Fruit fly (Drosophila melanogaster) whole organism, embryonic: Measurements from ENCODE around the gene CG42824.

Experiments used
- ATbp ChIP-seq: fragments of 200-800 bp; sonication (Bioruptor generic); optimal IDR thresholded peaks from 2 replicates; lab custom pipeline; 2017; ENCODE audit warnings: missing biosample characterization, mild to moderate bottlenecking, missing genetic modification characterization, missing genetic modification reagents
- B-H1 ChIP-seq: fragments of 200-800 bp; sonication (Bioruptor generic); IDR thresholded peaks from 3 replicates; pipeline ENCODE4 v1.3.6; 2022; ENCODE audit warnings: missing biosample characterization, missing genetic modification characterization
- B-H2 ChIP-seq: fragments of 200-800 bp; sonication (Bioruptor generic); optimal IDR thresholded peaks from 2 replicates; lab custom pipeline; 2018; ENCODE audit warnings: missing biosample characterization, mild to moderate bottlenecking, missing genetic modification characterization
- CG10147 ChIP-seq: fragments of 200-800 bp; sonication (Bioruptor generic); optimal IDR thresholded peaks from 2 replicates; lab custom pipeline; 2019; ENCODE audit warnings: missing biosample characterization, mild to moderate bottlenecking, missing genetic modification characterization, moderate library complexity
- CG10209 ChIP-seq: fragments of 200-800 bp; sonication (Bioruptor generic); optimal IDR thresholded peaks from 3 replicates; lab custom pipeline; 2017; ENCODE audit warnings: missing biosample characterization, mild to moderate bottlenecking, missing genetic modification characterization, missing genetic modification reagents
- CG10565 ChIP-seq: fragments of 200-800 bp; sonication (Bioruptor generic); optimal IDR thresholded peaks from 3 replicates; lab custom pipeline; 2016; ENCODE audit warnings: missing biosample characterization, mild to moderate bottlenecking, missing genetic modification characterization
- CG12104 ChIP-seq: fragments of 200-800 bp; sonication (Bioruptor generic); optimal IDR thresholded peaks from 3 replicates; lab custom pipeline; 2016; ENCODE audit warnings: missing biosample characterization, missing genetic modification characterization
- CG12236 ChIP-seq: fragments of 200-800 bp; sonication (Bioruptor generic); optimal IDR thresholded peaks from 2 replicates; lab custom pipeline; 2016; ENCODE audit warnings: missing biosample characterization, missing genetic modification characterization
- CG12769 ChIP-seq: fragments of 200-800 bp; sonication (Bioruptor generic); optimal IDR thresholded peaks from 2 replicates; lab custom pipeline; 2019; ENCODE audit warnings: missing biosample characterization, mild to moderate bottlenecking, missing genetic modification characterization, moderate library complexity
- CG12942 ChIP-seq: fragments of 200-800 bp; sonication (Bioruptor generic); optimal IDR thresholded peaks from 3 replicates; lab custom pipeline; 2016; ENCODE audit warnings: missing biosample characterization, missing genetic modification characterization
- CG13296 ChIP-seq: fragments of 200-800 bp; sonication (Bioruptor generic); optimal IDR thresholded peaks from 3 replicates; lab custom pipeline; 2018; ENCODE audit warnings: missing biosample characterization, mild to moderate bottlenecking, missing genetic modification characterization
- CG13424 ChIP-seq: fragments of 200-800 bp; sonication (Bioruptor generic); optimal IDR thresholded peaks from 2 replicates; lab custom pipeline; 2019; ENCODE audit warnings: missing biosample characterization, mild to moderate bottlenecking, missing genetic modification characterization, moderate library complexity
- CG13624 ChIP-seq: fragments of 200-800 bp; sonication (Bioruptor generic); optimal IDR thresholded peaks from 2 replicates; lab custom pipeline; 2016; ENCODE audit warnings: missing biosample characterization, missing genetic modification characterization
- CG15073 ChIP-seq: fragments of 200-800 bp; sonication (Bioruptor generic); optimal IDR thresholded peaks from 2 replicates; lab custom pipeline; 2016; ENCODE audit warnings: missing biosample characterization, missing genetic modification characterization
- CG15269 ChIP-seq: fragments of 200-800 bp; sonication (Bioruptor generic); optimal IDR thresholded peaks from 2 replicates; lab custom pipeline; 2018; ENCODE audit warnings: missing biosample characterization, mild to moderate bottlenecking, missing genetic modification characterization, moderate library complexity
- CG17612 ChIP-seq: fragments of 200-800 bp; sonication (Bioruptor generic); IDR thresholded peaks from 2 replicates; pipeline ENCODE4 v1.3.6; 2022; ENCODE audit warnings: missing biosample characterization, missing genetic modification characterization
- CG3065 ChIP-seq: fragments of 200-800 bp; sonication (Bioruptor generic); optimal IDR thresholded peaks from 2 replicates; lab custom pipeline; 2016; ENCODE audit warnings: missing biosample characterization, missing genetic modification characterization
- CG3281 ChIP-seq: fragments of 200-800 bp; sonication (Bioruptor generic); optimal IDR thresholded peaks from 3 replicates; lab custom pipeline; 2017; ENCODE audit warnings: missing biosample characterization, mild to moderate bottlenecking, missing genetic modification characterization
- CG34224 ChIP-seq: fragments of 200-800 bp; sonication (Bioruptor generic); IDR thresholded peaks from 3 replicates; pipeline ENCODE4 v1.3.6; 2022; ENCODE audit warnings: missing biosample characterization, missing genetic modification characterization; ENCODE audit not compliant: partially characterized antibody
- CG34422 ChIP-seq: fragments of 200-800 bp; sonication (Bioruptor generic); IDR thresholded peaks from 3 replicates; pipeline ENCODE4 v1.3.6; 2022; ENCODE audit warnings: missing biosample characterization, missing genetic modification characterization
- CG4282 ChIP-seq: fragments of 200-800 bp; sonication (Bioruptor generic); optimal IDR thresholded peaks from 2 replicates; lab custom pipeline; 2016; ENCODE audit warnings: missing biosample characterization, missing genetic modification characterization
- CG4730 ChIP-seq: fragments of 200-800 bp; sonication (Bioruptor generic); IDR thresholded peaks from 2 replicates; pipeline ENCODE4 v1.3.6; 2022; ENCODE audit warnings: missing biosample characterization, missing genetic modification characterization
- CkIIα-i1 ChIP-seq: fragments of 200-800 bp; sonication (Bioruptor generic); IDR thresholded peaks from 2 replicates; pipeline ENCODE4 v1.3.6; 2022; ENCODE audit warnings: missing biosample characterization, missing genetic modification characterization
- Dad ChIP-seq: fragments of 200-800 bp; sonication (Bioruptor generic); optimal IDR thresholded peaks from 3 replicates; lab custom pipeline; 2016; ENCODE audit warnings: missing biosample characterization, missing genetic modification characterization
- Fer1 ChIP-seq: fragments of 200-800 bp; sonication (Bioruptor generic); optimal IDR thresholded peaks from 2 replicates; lab custom pipeline; 2017; ENCODE audit warnings: missing biosample characterization, mild to moderate bottlenecking, missing genetic modification characterization
- Fer2 ChIP-seq: fragments of 200-800 bp; sonication (Bioruptor generic); optimal IDR thresholded peaks from 2 replicates; lab custom pipeline; 2018; ENCODE audit warnings: missing biosample characterization, mild to moderate bottlenecking, missing genetic modification characterization, moderate library complexity
- Hmr ChIP-seq: fragments of 200-800 bp; sonication (Bioruptor generic); optimal IDR thresholded peaks from 3 replicates; lab custom pipeline; 2017; ENCODE audit warnings: mild to moderate bottlenecking, missing biosample characterization, missing genetic modification reagents, missing genetic modification characterization
- MTF-1 ChIP-seq: fragments of 200-800 bp; sonication (Bioruptor generic); optimal IDR thresholded peaks from 2 replicates; lab custom pipeline; 2018; ENCODE audit warnings: missing biosample characterization, mild to moderate bottlenecking, missing genetic modification characterization, borderline replicate concordance
- Oli ChIP-seq: fragments of 200-800 bp; sonication (Bioruptor generic); optimal IDR thresholded peaks from 2 replicates; lab custom pipeline; 2018; ENCODE audit warnings: missing biosample characterization, mild to moderate bottlenecking, missing genetic modification characterization, moderate library complexity
- Scr ChIP-seq: fragments of 200-800 bp; sonication (Bioruptor generic); IDR thresholded peaks from 2 replicates; pipeline ENCODE4 v1.3.6; 2022; ENCODE audit warnings: missing biosample characterization, missing genetic modification characterization; ENCODE audit not compliant: partially characterized antibody
- Side ChIP-seq: fragments of 200-800 bp; sonication (Bioruptor generic); optimal IDR thresholded peaks from 2 replicates; lab custom pipeline; 2016; ENCODE audit warnings: missing biosample characterization, missing genetic modification characterization
- Xrp1 ChIP-seq: fragments of 200-800 bp; sonication (Bioruptor generic); IDR thresholded peaks from 2 replicates; pipeline ENCODE4 v1.3.6; 2022; ENCODE audit warnings: missing biosample characterization, missing genetic modification characterization
- ash1 ChIP-seq: fragments of 200-800 bp; sonication (Bioruptor generic); optimal IDR thresholded peaks from 2 replicates; lab custom pipeline; 2018; ENCODE audit warnings: missing biosample characterization, mild to moderate bottlenecking, missing genetic modification characterization
- chinmo ChIP-seq: fragments of 200-800 bp; sonication (Bioruptor generic); IDR thresholded peaks from 4 replicates; pipeline ENCODE4 v1.3.6; 2022; ENCODE audit warnings: missing biosample characterization, missing genetic modification characterization; ENCODE audit not compliant: partially characterized antibody
- danr ChIP-seq: fragments of 200-800 bp; sonication (Bioruptor generic); IDR thresholded peaks from 2 replicates; pipeline ENCODE4 v1.3.6; 2022; ENCODE audit warnings: missing biosample characterization, missing genetic modification characterization
- dati ChIP-seq: fragments of 200-800 bp; sonication (Bioruptor generic); IDR thresholded peaks from 2 replicates; pipeline ENCODE4 v1.3.6; 2022; ENCODE audit warnings: missing biosample characterization, missing genetic modification characterization
- emc ChIP-seq: fragments of 200-800 bp; sonication (Bioruptor generic); optimal IDR thresholded peaks from 2 replicates; lab custom pipeline; 2016; ENCODE audit warnings: missing biosample characterization, missing genetic modification characterization
- en ChIP-seq: fragments of 200-800 bp; sonication (Bioruptor generic); optimal IDR thresholded peaks from 2 replicates; lab custom pipeline; 2016; ENCODE audit warnings: missing biosample characterization, missing genetic modification characterization
- eve ChIP-seq, 2 experiments: fragments of >200 bp; optimal IDR thresholded peaks; 2 replicates each; lab custom pipeline; 2017; ENCODE audit warnings: missing biosample characterization in 2 of 2, missing genetic modification characterization in 2 of 2
- ewg ChIP-seq: fragments of 200-800 bp; sonication (Bioruptor generic); optimal IDR thresholded peaks from 3 replicates; lab custom pipeline; 2017; ENCODE audit warnings: mild to moderate bottlenecking, missing biosample characterization, missing genetic modification reagents, missing genetic modification characterization
- lilli ChIP-seq: fragments of 200-800 bp; sonication (Bioruptor generic); optimal IDR thresholded peaks from 3 replicates; lab custom pipeline; 2016; ENCODE audit warnings: missing biosample characterization, missing genetic modification characterization
- nom ChIP-seq: fragments of 200-800 bp; sonication (Bioruptor generic); optimal IDR thresholded peaks from 2 replicates; lab custom pipeline; 2017; ENCODE audit warnings: missing biosample characterization, missing genetic modification characterization, mild to moderate bottlenecking, moderate library complexity, missing genetic modification reagents
- odd ChIP-seq: fragments of 200-800 bp; sonication (Bioruptor generic); optimal IDR thresholded peaks from 2 replicates; lab custom pipeline; 2017; ENCODE audit warnings: missing biosample characterization, mild to moderate bottlenecking, missing genetic modification characterization
- seq ChIP-seq: fragments of 200-800 bp; sonication (Bioruptor generic); IDR thresholded peaks from 2 replicates; pipeline ENCODE4 v1.3.6; 2022; ENCODE audit warnings: missing biosample characterization, missing genetic modification characterization
- sisA ChIP-seq: fragments of 200-800 bp; sonication (Bioruptor generic); IDR thresholded peaks from 2 replicates; pipeline ENCODE4 v1.3.6; 2022; ENCODE audit warnings: missing biosample characterization, missing genetic modification characterization
- sob ChIP-seq: fragments of 200-800 bp; sonication (Bioruptor generic); IDR thresholded peaks from 2 replicates; pipeline ENCODE4 v1.3.6; 2022; ENCODE audit warnings: missing biosample characterization, missing genetic modification characterization
- stc ChIP-seq: fragments of 200-800 bp; sonication (Bioruptor generic); IDR thresholded peaks from 2 replicates; pipeline ENCODE4 v1.3.6; 2022; ENCODE audit warnings: missing biosample characterization, missing genetic modification characterization
- tap ChIP-seq: fragments of 200-800 bp; optimal IDR thresholded peaks from 3 replicates; lab custom pipeline; 2019; ENCODE audit warnings: missing biosample characterization, mild to moderate bottlenecking, missing genetic modification characterization, moderate library complexity
- tup ChIP-seq: fragments of 200-800 bp; sonication (Bioruptor generic); optimal IDR thresholded peaks from 2 replicates; lab custom pipeline; 2016; ENCODE audit warnings: missing biosample characterization, mild to moderate bottlenecking, missing genetic modification characterization, moderate library complexity
- twi ChIP-seq: fragments of 200-800 bp; optimal IDR thresholded peaks from 2 replicates; lab custom pipeline; 2019; ENCODE audit warnings: missing biosample characterization, mild to moderate bottlenecking, missing genetic modification characterization, moderate library complexity
- z ChIP-seq: fragments of 200-800 bp; sonication (Bioruptor generic); IDR thresholded peaks from 3 replicates; pipeline ENCODE4 v1.3.6; 2022; ENCODE audit warnings: missing biosample characterization, missing genetic modification characterization
- zfh2 ChIP-seq: fragments of 200-800 bp; sonication (Bioruptor generic); optimal IDR thresholded peaks from 2 replicates; lab custom pipeline; 2016; ENCODE audit warnings: missing biosample characterization, missing genetic modification characterization

CG42824 gene

dm6 chr3R:17371094-17371493, 35.2 kb downstream of the CG42824 start (continued):
- TF ChIP-seq odd (no peak), CG12236 (GFP tag; lab: Kevin White, UChicago) (no peak), Oli (tag; lab: Kevin White, UChicago) (peak; percentile 0), danr (GFP tag; lab: Robert Waterston, UW) (no peak), CG10147 (peak; percentile 20), sisA (GFP tag; lab: Robert Waterston, UW) (0 out of 2 replicates have a peak, but pooled peaks have one; percentile 6), Xrp1 (no peak), B-H1 (GFP tag; lab: Robert Waterston, UW) (no peak), tap (tag; lab: Kevin White, UChicago) (no peak), tup (GFP tag; lab: Kevin White, UChicago) (no peak), nom (GFP tag; lab: Kevin White, UChicago) (no peak), CG10209 (GFP tag; lab: Kevin White, UChicago) (peak; percentile 17), CG13296 (GFP tag; lab: Kevin White, UChicago) (peak; percentile 13), emc (no peak), stc (peak; percentile 25; the same call in 1 of the 2 replicates), Dad (GFP tag; lab: Kevin White, UChicago) (no peak), MTF-1 (GFP tag; lab: Kevin White, UChicago) (no peak), CG10565 (GFP tag; lab: Kevin White, UChicago) (no peak), CG34224 (GFP tag; lab: Robert Waterston, UW) (no peak), CG34422 (GFP tag; lab: Robert Waterston, UW) (no peak), twi (tag; lab: Kevin White, UChicago) (no peak), B-H2 (GFP tag; lab: Kevin White, UChicago) (no peak), CG3065 (no peak), CG12769 (tag; lab: Kevin White, UChicago) (peak; percentile 64), ATbp (GFP tag; lab: Kevin White, UChicago) (peak; percentile 7), CG17612 (GFP tag; lab: Robert Waterston, UW) (no peak), eve (GFP tag; optimal IDR thresholded peaks at IDR 0.05; lab: Kevin White, UChicago) (no peak), CG3281 (GFP tag; lab: Kevin White, UChicago) (peak; percentile 29), CG15073 (GFP tag; lab: Kevin White, UChicago) (no peak), zfh2 (GFP tag; lab: Kevin White, UChicago) (peak; percentile 3), dati (GFP tag; lab: Robert Waterston, UW) (no peak), chinmo (GFP tag; lab: Robert Waterston, UW) (no peak), Scr (GFP tag; lab: Robert Waterston, UW) (no peak), Hmr (GFP tag; lab: Kevin White, UChicago) (peak; percentile 62), ewg (GFP tag; lab: Kevin White, UChicago) (no peak), z (no peak), CG12104 (GFP tag; lab: Kevin White, UChicago) (no peak), sob (GFP tag; lab: Robert Waterston, UW) (peak; percentile 27; the same call in 1 of the 2 replicates), CG4282 (GFP tag; lab: Kevin White, UChicago) (no peak), lilli (GFP tag; lab: Kevin White, UChicago) (peak; percentile 2), CG15269 (tag; lab: Kevin White, UChicago) (peak; percentile 14), en (no peak), Side (GFP tag; lab: Kevin White, UChicago) (no peak), CkIIα-i1 (no peak), CG13424 (peak; percentile 2), ash1 (GFP tag; lab: Kevin White, UChicago) (no peak), CG13624 (no peak), CG12942 (GFP tag; lab: Kevin White, UChicago) (no peak), seq (GFP tag; lab: Robert Waterston, UW) (no peak), Fer1 (GFP tag; lab: Kevin White, UChicago) (no peak), CG4730 (GFP tag; lab: Robert Waterston, UW) (no peak), Fer2 (tag; lab: Kevin White, UChicago) (no peak)
